Worm (Caenorhabditis elegans) whole organism, mixed stage, embryonic: ENCODE results near the gene F44A6.3.

Source experiments
- bed-3 ChIP-seq: fragments of 200-800 bp; sonication (Bioruptor generic); optimal IDR thresholded peaks from 3 replicates; lab custom pipeline; 2018; ENCODE audit warnings: mild to moderate bottlenecking, missing genetic modification characterization, moderate library complexity, missing compliant biosample characterization
- blmp-1 ChIP-seq: fragments of 150-350 bp; optimal IDR thresholded peaks from 2 replicates; lab custom pipeline; 2014; ENCODE audit warnings: missing biosample characterization, missing genetic modification characterization
- ceh-43 ChIP-seq: fragments of 200-800 bp; sonication (Bioruptor generic); optimal IDR thresholded peaks from 2 replicates; lab custom pipeline; 2018; ENCODE audit warnings: mild to moderate bottlenecking, missing genetic modification characterization, moderate library complexity, missing compliant biosample characterization
- ces-1 ChIP-seq: fragments of 150-350 bp; optimal IDR thresholded peaks from 2 replicates; lab custom pipeline; 2014; ENCODE audit warnings: missing biosample characterization, missing genetic modification reagents, missing genetic modification characterization
- cnd-1 ChIP-seq: fragments of 200-800 bp; sonication (Bioruptor generic); optimal IDR thresholded peaks from 2 replicates; lab custom pipeline; 2018; ENCODE audit warnings: mild to moderate bottlenecking, missing genetic modification characterization, missing compliant biosample characterization
- elt-1 ChIP-seq: sonication (generic microtip); optimal IDR thresholded peaks from 2 replicates; lab custom pipeline; 2017; ENCODE audit warnings: missing genetic modification characterization, mild to moderate bottlenecking, missing compliant biosample characterization, antibody characterized with exemption, moderate library complexity, borderline replicate concordance; ENCODE audit not compliant: insufficient read depth
- elt-3 ChIP-seq: fragments of 150-350 bp; optimal IDR thresholded peaks from 2 replicates; lab custom pipeline; 2014; ENCODE audit warnings: missing biosample characterization, missing genetic modification characterization
- flh-1 ChIP-seq: fragments of 200-800 bp; sonication (Bioruptor generic); optimal IDR thresholded peaks from 2 replicates; lab custom pipeline; 2018; ENCODE audit warnings: mild to moderate bottlenecking, missing genetic modification characterization, moderate library complexity, missing compliant biosample characterization
- ham-2 ChIP-seq: fragments of 200-800 bp; sonication (Bioruptor generic); optimal IDR thresholded peaks from 2 replicates; lab custom pipeline; 2018; ENCODE audit warnings: mild to moderate bottlenecking, missing genetic modification characterization, missing compliant biosample characterization
- hlh-1 ChIP-seq: fragments of 150-350 bp; optimal IDR thresholded peaks from 2 replicates; lab custom pipeline; 2014; ENCODE audit warnings: missing biosample characterization, missing genetic modification reagents, missing genetic modification characterization
- lin-13 ChIP-seq: fragments of 150-350 bp; optimal IDR thresholded peaks from 2 replicates; lab custom pipeline; 2014; ENCODE audit warnings: missing biosample characterization, missing genetic modification characterization
- lin-32 ChIP-seq: fragments of 200-800 bp; sonication (Bioruptor generic); optimal IDR thresholded peaks from 2 replicates; lab custom pipeline; 2018; ENCODE audit warnings: mild to moderate bottlenecking, missing genetic modification characterization, missing compliant biosample characterization
- lsy-2 ChIP-seq: fragments of 150-350 bp; optimal IDR thresholded peaks from 2 replicates; lab custom pipeline; 2014; ENCODE audit warnings: missing biosample characterization, missing genetic modification characterization
- mab-5 ChIP-seq: fragments of 150-350 bp; optimal IDR thresholded peaks from 2 replicates; lab custom pipeline; 2014; ENCODE audit warnings: missing biosample characterization, missing genetic modification characterization
- mep-1 ChIP-seq: fragments of 150-350 bp; optimal IDR thresholded peaks from 2 replicates; lab custom pipeline; 2017; ENCODE audit warnings: missing biosample characterization, missing genetic modification reagents, missing genetic modification characterization, inconsistent platforms
- mls-2 ChIP-seq: sonication (generic microtip); optimal IDR thresholded peaks from 2 replicates; lab custom pipeline; 2016; ENCODE audit warnings: mild to moderate bottlenecking, missing genetic modification characterization, moderate library complexity, missing compliant biosample characterization
- nhr-12 ChIP-seq: fragments of 150-350 bp; optimal IDR thresholded peaks from 2 replicates; lab custom pipeline; 2014; ENCODE audit warnings: missing biosample characterization, missing genetic modification characterization
- nhr-237 ChIP-seq: fragments of 150-350 bp; optimal IDR thresholded peaks from 2 replicates; lab custom pipeline; 2014; ENCODE audit warnings: missing biosample characterization, missing genetic modification characterization
- nhr-28 ChIP-seq: fragments of 150-350 bp; optimal IDR thresholded peaks from 2 replicates; lab custom pipeline; 2014; ENCODE audit warnings: missing biosample characterization, missing genetic modification characterization
- nhr-76 ChIP-seq: sonication (generic microtip); optimal IDR thresholded peaks from 2 replicates; lab custom pipeline; 2017; ENCODE audit warnings: missing biosample characterization, missing genetic modification characterization
- pha-4 ChIP-seq: fragments of 150-350 bp; optimal IDR thresholded peaks from 2 replicates; lab custom pipeline; 2018; ENCODE audit warnings: missing biosample characterization, missing genetic modification reagents, missing genetic modification characterization
- sem-2 ChIP-seq: fragments of 200-800 bp; sonication (Bioruptor generic); optimal IDR thresholded peaks from 2 replicates; lab custom pipeline; 2018; ENCODE audit warnings: mild to moderate bottlenecking, missing genetic modification characterization, missing compliant biosample characterization
- tbx-8 ChIP-seq: fragments of 200-800 bp; sonication (Bioruptor generic); optimal IDR thresholded peaks from 2 replicates; lab custom pipeline; 2018; ENCODE audit warnings: mild to moderate bottlenecking, missing genetic modification characterization, moderate library complexity, missing compliant biosample characterization
- unc-39 ChIP-seq: fragments of 150-350 bp; optimal IDR thresholded peaks from 2 replicates; lab custom pipeline; 2014; ENCODE audit warnings: missing biosample characterization, missing genetic modification characterization
- unc-62 ChIP-seq: fragments of 150-350 bp; optimal IDR thresholded peaks from 2 replicates; lab custom pipeline; 2014; ENCODE audit warnings: missing biosample characterization, missing genetic modification reagents, missing genetic modification characterization
- zip-8 ChIP-seq: fragments of 150-350 bp; optimal IDR thresholded peaks from 2 replicates; lab custom pipeline; 2014; ENCODE audit warnings: missing biosample characterization, missing genetic modification characterization
- ztf-11 ChIP-seq: fragments of 150-350 bp; optimal IDR thresholded peaks from 2 replicates; lab custom pipeline; 2014; ENCODE audit warnings: missing biosample characterization, missing genetic modification characterization

The F44A6.3 gene

ce11 chrX:10216857-10217256, 4.3 kb downstream of the F44A6.3 start:
- TF ChIP-seq elt-3 (tag; lab: Kevin White, UChicago) (no peak), zip-8 (tag; lab: Kevin White, UChicago) (peak; percentile 30)
- TF ChIP-seq, all 35 proteins: peak for 1

ce11 chrX:10218779-10219178, 6.2 kb downstream of the F44A6.3 start, which contains the start of gene F44A6.5:
TSS of gene F44A6.5 (minus strand) at chrX:10218929.
- no peak for TF ChIP-seq blmp-1 (tag; lab: Kevin White, UChicago)
- TF ChIP-seq unc-62 (GFP tag; lab: Kevin White, UChicago): no peak
- TF ChIP-seq nhr-76 (tag; lab: Kevin White, UChicago): no peak
- TF ChIP-seq ceh-43: no peak
- TF ChIP-seq nhr-12 (tag; lab: Kevin White, UChicago): no peak
- TF ChIP-seq bed-3 (GFP tag; lab: Kevin White, UChicago): no peak
- no peak for TF ChIP-seq lsy-2 (tag; lab: Kevin White, UChicago)
- no peak for TF ChIP-seq ces-1 (GFP tag; lab: Kevin White, UChicago)
- TF ChIP-seq unc-39 (tag; lab: Kevin White, UChicago): no peak

- TF ChIP-seq mls-2 (tag; lab: Kevin White, UChicago) (no peak), mab-5 (no peak), nhr-237 (tag; lab: Kevin White, UChicago) (no peak), ztf-11 (tag; lab: Kevin White, UChicago) (no peak), nhr-28 (no peak), tbx-8 (GFP tag; lab: Kevin White, UChicago) (no peak), elt-3 (tag; lab: Kevin White, UChicago) (no peak), mep-1 (tag; lab: Kevin White, UChicago) (no peak)
Observed at ce11 chrX:10219184-10219705, 6.7 kb downstream of the F44A6.3 start.

DNA sequence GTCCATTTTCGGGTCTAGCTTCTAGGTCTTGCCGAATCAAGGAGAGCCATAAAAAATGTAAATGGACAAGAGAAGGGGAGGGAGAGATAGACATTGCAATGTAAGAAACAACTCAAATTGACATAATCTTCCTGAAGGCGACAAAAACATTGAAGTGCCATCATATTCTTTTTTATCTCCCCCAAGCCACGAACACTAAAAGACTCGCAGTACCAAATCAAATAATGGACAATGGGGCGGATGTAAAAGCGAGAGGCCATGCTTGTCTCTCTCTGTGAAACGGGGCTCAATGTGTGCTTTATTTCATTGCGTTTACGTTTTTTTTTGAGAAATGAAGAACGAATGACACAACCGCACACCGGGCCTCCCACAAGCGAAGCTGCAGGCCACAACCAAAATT, 13.3 kb downstream of the F44A6.3 start:
- no peak for TF ChIP-seq nhr-76 (tag; lab: Kevin White, UChicago)
- no peak for TF ChIP-seq flh-1 (GFP tag; lab: Kevin White, UChicago)
- no peak for TF ChIP-seq unc-62 (GFP tag; lab: Kevin White, UChicago)
- TF ChIP-seq lin-13 (tag; lab: Kevin White, UChicago): no peak

ce11 chrX:10227217-10227616, 14.6 kb downstream of the F44A6.3 start:
- TF ChIP-seq mls-2 (tag; lab: Kevin White, UChicago): no peak
- peak; percentile 50 for TF ChIP-seq elt-1 (tag; lab: Kevin White, UChicago)
- TF ChIP-seq, all 35 proteins: peak for 1

- TF ChIP-seq hlh-1 (no peak), ztf-11 (tag; lab: Kevin White, UChicago) (no peak), ces-1 (GFP tag; lab: Kevin White, UChicago) (no peak), unc-62 (GFP tag; lab: Kevin White, UChicago) (no peak), ham-2 (GFP tag; lab: Kevin White, UChicago) (peak; percentile 16), lin-32 (GFP tag; lab: Kevin White, UChicago) (no peak), sem-2 (no peak), cnd-1 (tag; lab: Kevin White, UChicago) (no peak), elt-1 (tag; lab: Kevin White, UChicago) (peak; percentile 62), flh-1 (GFP tag; lab: Kevin White, UChicago) (no peak), blmp-1 (tag; lab: Kevin White, UChicago) (no peak), bed-3 (GFP tag; lab: Kevin White, UChicago) (no peak), pha-4 (no peak)
- TF ChIP-seq, all 35 proteins: peak for 2
Observed at ce11 chrX:10228094-10228746, 15.7 kb downstream of the F44A6.3 start, which contains the start of gene C14H10.3. TSS of gene C14H10.3 (minus strand) at chrX:10228137.
